Worm (Caenorhabditis elegans) whole organism, L4/young adult: ENCODE results near the gene fbxc-21.

Source experiments
- W03F9.2 ChIP-seq: fragments of 150-350 bp; optimal IDR thresholded peaks from 2 replicates; lab custom pipeline; 2014; ENCODE audit warnings: missing biosample characterization, missing genetic modification characterization
- dao-5 ChIP-seq: sonication (generic microtip); optimal IDR thresholded peaks from 2 replicates; lab custom pipeline; 2016; ENCODE audit warnings: missing genotype, missing genetic modification characterization, moderate library complexity, missing compliant biosample characterization
- him-1 ChIP-seq: sonication (generic microtip); optimal IDR thresholded peaks from 2 replicates; lab custom pipeline; 2016; ENCODE audit warnings: missing genotype, missing genetic modification reagents, missing genetic modification characterization, missing compliant biosample characterization

fbxc-21 gene

ce11 chrII:1692827-1693226 is at the start of gene fbxc-21:
TSS of gene fbxc-21 (minus strand) at chrII:1692927.
- TF ChIP-seq W03F9.2 (tag; lab: Kevin White, UChicago) (no peak), dao-5 (tag; lab: Kevin White, UChicago) (no peak), him-1 (tag; lab: Kevin White, UChicago) (no peak)

- TF ChIP-seq him-1 (tag; lab: Kevin White, UChicago) (no peak), W03F9.2 (tag; lab: Kevin White, UChicago) (no peak), dao-5 (tag; lab: Kevin White, UChicago) (no peak)
Observed at ce11 chrII:1741248-1741647, 48.5 kb upstream of the fbxc-21 start, which contains the start of gene K07G6.1. TSS of gene K07G6.1 (plus strand) at chrII:1741548.

ce11 chrII:1738844-1739243 is 46.1 kb upstream of the fbxc-21 start, which contains the start of the genes irld-9 and irld-33:
TSS of gene irld-9 (minus strand) at chrII:1738944.
TSS of gene irld-33 (plus strand) at chrII:1739052.
- TF ChIP-seq dao-5 (tag; lab: Kevin White, UChicago) (no peak), W03F9.2 (tag; lab: Kevin White, UChicago) (no peak), him-1 (tag; lab: Kevin White, UChicago) (no peak)

ce11 chrII:1736353-1736752 is 43.6 kb upstream of the fbxc-21 start, which contains the start of gene ceh-83:
TSS of gene ceh-83 (minus strand) at chrII:1736533.
- no peak for TF ChIP-seq dao-5 (tag; lab: Kevin White, UChicago)
- no peak for TF ChIP-seq W03F9.2 (tag; lab: Kevin White, UChicago)
- TF ChIP-seq him-1 (tag; lab: Kevin White, UChicago): no peak

DNA sequence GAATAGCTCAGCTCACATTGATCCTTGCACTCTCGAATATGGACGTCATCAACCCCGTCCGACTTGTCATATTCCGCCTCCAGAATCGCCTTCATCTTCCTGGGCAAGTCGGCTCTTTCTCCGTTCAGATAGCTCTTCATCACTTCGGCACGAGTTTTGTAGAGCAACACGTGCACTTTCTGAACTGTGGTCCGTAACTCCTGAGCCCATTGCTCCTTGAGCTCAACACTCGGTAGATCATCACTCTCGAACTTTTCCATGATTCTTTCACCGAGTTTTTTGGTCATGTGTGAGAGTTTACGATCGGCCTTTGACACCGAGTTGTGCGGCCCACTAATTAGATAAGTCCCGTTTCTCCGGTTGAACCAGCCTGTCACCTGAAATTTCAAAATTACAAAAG is 42.4 kb upstream of the fbxc-21 start:
- TF ChIP-seq dao-5 (tag; lab: Kevin White, UChicago): no peak
- no peak for TF ChIP-seq W03F9.2 (tag; lab: Kevin White, UChicago)
- TF ChIP-seq him-1 (tag; lab: Kevin White, UChicago): no peak

- no peak for TF ChIP-seq dao-5 (tag; lab: Kevin White, UChicago)
- TF ChIP-seq him-1 (tag; lab: Kevin White, UChicago): no peak
- TF ChIP-seq W03F9.2 (tag; lab: Kevin White, UChicago): no peak
Observed at ce11 chrII:1731932-1732331, 39.2 kb upstream of the fbxc-21 start, which contains the start of gene ceh-82. TSS of gene ceh-82 (plus strand) at chrII:1732232.

- TF ChIP-seq W03F9.2 (tag; lab: Kevin White, UChicago): no peak
- no peak for TF ChIP-seq dao-5 (tag; lab: Kevin White, UChicago)
- no peak for TF ChIP-seq him-1 (tag; lab: Kevin White, UChicago)
Observed at ce11 chrII:1730103-1730502, 37.4 kb upstream of the fbxc-21 start, which contains the start of gene ceh-81. TSS of gene ceh-81 (plus strand) at chrII:1730403.

- no peak for TF ChIP-seq W03F9.2 (tag; lab: Kevin White, UChicago)
- TF ChIP-seq dao-5 (tag; lab: Kevin White, UChicago): no peak
- no peak for TF ChIP-seq him-1 (tag; lab: Kevin White, UChicago)
Observed at ce11 chrII:1728253-1728652, 35.5 kb upstream of the fbxc-21 start, which contains the start of gene btb-9. TSS of gene btb-9 (plus strand) at chrII:1728506.

ce11 chrII:1725735-1726134 is 33.0 kb upstream of the fbxc-21 start, which contains the start of gene F45C12.17:
TSS of gene F45C12.17 (plus strand) at chrII:1726111.
- no peak for TF ChIP-seq W03F9.2 (tag; lab: Kevin White, UChicago)
- TF ChIP-seq him-1 (tag; lab: Kevin White, UChicago): no peak
- TF ChIP-seq dao-5 (tag; lab: Kevin White, UChicago): no peak

- TF ChIP-seq dao-5 (tag; lab: Kevin White, UChicago) (no peak), him-1 (tag; lab: Kevin White, UChicago) (no peak), W03F9.2 (tag; lab: Kevin White, UChicago) (no peak)
Observed at ce11 chrII:1724314-1724713, 31.6 kb upstream of the fbxc-21 start, which contains the start of gene fbxb-11. TSS of gene fbxb-11 (plus strand) at chrII:1724614.

DNA sequence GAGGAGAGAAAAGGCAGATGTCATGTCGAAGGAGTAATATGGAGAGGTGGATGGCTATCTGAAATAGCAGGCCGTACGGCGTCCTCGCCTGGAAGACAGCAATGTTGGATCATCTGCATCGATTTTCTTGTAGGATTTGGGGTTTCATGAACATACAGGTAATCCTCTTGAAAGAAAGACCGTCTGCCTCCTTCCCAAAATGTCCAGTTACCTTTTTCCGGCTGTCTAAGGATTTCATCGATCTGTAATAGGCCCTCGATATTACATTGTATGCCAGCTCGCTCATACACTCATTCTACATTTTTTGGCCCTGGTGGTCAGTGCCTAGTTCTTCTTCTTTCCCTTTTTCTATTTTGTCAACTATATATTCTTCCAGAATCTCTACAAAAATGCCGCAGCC is 29.7 kb upstream of the fbxc-21 start, which contains the start of the genes fbxb-5 and btb-8:
TSS of gene fbxb-5 (minus strand) at position 101 of the 400 bp plus-strand sequence.
TSS of gene btb-8 (plus strand) at position 377 of the 400 bp plus-strand sequence.
- TF ChIP-seq dao-5 (tag; lab: Kevin White, UChicago): no peak
- TF ChIP-seq him-1 (tag; lab: Kevin White, UChicago): no peak
- TF ChIP-seq W03F9.2 (tag; lab: Kevin White, UChicago): no peak

DNA sequence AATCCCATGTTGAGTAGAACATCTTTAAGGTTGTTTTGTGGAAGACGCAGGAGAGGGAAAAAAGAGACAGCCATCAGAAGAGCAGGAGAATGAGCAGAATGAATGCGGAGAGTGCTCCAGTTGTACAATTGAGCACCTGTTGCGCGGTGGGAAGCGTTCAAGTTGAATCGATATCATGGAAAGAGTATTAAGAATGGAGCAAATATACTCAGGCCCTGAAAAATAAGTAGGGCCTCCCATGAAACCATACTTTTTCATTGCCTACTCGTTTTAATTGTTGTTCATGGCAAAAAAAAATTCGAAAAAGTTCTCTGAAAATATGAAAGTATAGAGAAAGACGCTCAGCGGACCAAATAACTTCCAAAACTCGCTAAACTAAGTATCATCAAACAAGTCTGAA is 26.4 kb upstream of the fbxc-21 start, which contains the start of gene fbxb-48:
TSS of gene fbxb-48 (minus strand) at position 101 of the 400 bp plus-strand sequence.
- TF ChIP-seq dao-5 (tag; lab: Kevin White, UChicago) (no peak), W03F9.2 (tag; lab: Kevin White, UChicago) (no peak), him-1 (tag; lab: Kevin White, UChicago) (no peak)

ce11 chrII:1714772-1715353 is 22.1 kb upstream of the fbxc-21 start, which contains the start of gene btb-6:
TSS of gene btb-6 (plus strand) at chrII:1715303.
- TF ChIP-seq him-1 (tag; lab: Kevin White, UChicago) (no peak), dao-5 (tag; lab: Kevin White, UChicago) (no peak), W03F9.2 (tag; lab: Kevin White, UChicago) (no peak)
